Fruit fly (Drosophila melanogaster): ENCODE measurements around the gene Orct.

The Orct gene

dm6 chr3R:24252494-24252893, 23.6 kb upstream of the Orct start, which contains the start of gene beta-PheRS (continued):
- TF ChIP-seq lola (GFP tag; optimal IDR thresholded peaks at IDR 0.05), result peak in 1 of 3 experiments; percentile 7
- TF ChIP-seq CG6689 (GFP tag; IDR thresholded peaks at IDR 0.05), result peak; percentile 36; the same call in 1 of the 2 replicates
- no peak for TF ChIP-seq CG18262 (tag; optimal IDR thresholded peaks at IDR 0.05)
- peak; percentile 88 for TF ChIP-seq Dbx (GFP tag; IDR thresholded peaks at IDR 0.05)
- TF ChIP-seq ken (GFP tag; IDR thresholded peaks at IDR 0.05), result peak; percentile 41; the same call in 1 of the 3 replicates
- peak; percentile 68 for TF ChIP-seq HmgD (GFP tag; optimal IDR thresholded peaks at IDR 0.05)
- TF ChIP-seq dm (GFP tag; optimal IDR thresholded peaks at IDR 0.05), result peak; percentile 78
- peak; percentile 30 for TF ChIP-seq Mes4 (GFP tag; optimal IDR thresholded peaks at IDR 0.05)
- peak; percentile 78 for TF ChIP-seq CG32532 (GFP tag; IDR thresholded peaks at IDR 0.05)
- no peak for TF ChIP-seq tap (tag; optimal IDR thresholded peaks at IDR 0.05)
- TF ChIP-seq CG31441 (GFP tag; IDR thresholded peaks at IDR 0.05), result no peak
- peak; percentile 53 for TF ChIP-seq jumu (GFP tag; optimal IDR thresholded peaks at IDR 0.05)
- no peak for TF ChIP-seq CG15269 (tag; optimal IDR thresholded peaks at IDR 0.05)
- peak; percentile 7; the same call in 1 of the 2 replicates for TF ChIP-seq E2f1 (GFP tag; IDR thresholded peaks at IDR 0.05)
- no peak for TF ChIP-seq tx (GFP tag; optimal IDR thresholded peaks at IDR 0.05)
- peak; percentile 96 for TF ChIP-seq rib (GFP tag; IDR thresholded peaks at IDR 0.05)
- TF ChIP-seq CG7271 (tag; optimal IDR thresholded peaks at IDR 0.05), result peak; percentile 56
- TF ChIP-seq nerfin-2 (GFP tag; IDR thresholded peaks at IDR 0.05; ENCODE audit: partially characterized antibody), result peak; percentile 81
- TF ChIP-seq ro (GFP tag; IDR thresholded peaks at IDR 0.05), result no peak
- TF ChIP-seq CG13287 (GFP tag; IDR thresholded peaks at IDR 0.05; ENCODE audit: partially characterized antibody), result peak; percentile 97
- TF ChIP-seq CG14860 (GFP tag; IDR thresholded peaks at IDR 0.05; ENCODE audit: partially characterized antibody), result peak; percentile 80
- TF ChIP-seq pb (GFP tag; optimal IDR thresholded peaks at IDR 0.05), result peak; percentile 1
- TF ChIP-seq ERR (GFP tag; optimal IDR thresholded peaks at IDR 0.05), result peak; percentile 79
- TF ChIP-seq Atf-2 (GFP tag; optimal IDR thresholded peaks at IDR 0.05), result no peak
- TF ChIP-seq CG3065 (GFP tag; optimal IDR thresholded peaks at IDR 0.05), result peak; percentile 33
- TF ChIP-seq pfk (GFP tag; optimal IDR thresholded peaks at IDR 0.05), result peak; percentile 16
- peak; percentile 62 for TF ChIP-seq her (GFP tag; optimal IDR thresholded peaks at IDR 0.05)
- no peak for TF ChIP-seq CG31388 (GFP tag; optimal IDR thresholded peaks at IDR 0.05)
- TF ChIP-seq fd96Cb (tag; optimal IDR thresholded peaks at IDR 0.05), result peak; percentile 41
- peak; percentile 66 for TF ChIP-seq CG13424 (tag; optimal IDR thresholded peaks at IDR 0.05)
- peak; percentile 59 for TF ChIP-seq CG17912 (GFP tag; optimal IDR thresholded peaks at IDR 0.05)
- peak; percentile 96 for TF ChIP-seq CG6791 (GFP tag; IDR thresholded peaks at IDR 0.05; ENCODE audit: partially characterized antibody)
- TF ChIP-seq CG13624 (GFP tag; optimal IDR thresholded peaks at IDR 0.05), result peak; percentile 64
- TF ChIP-seq MTF-1 (GFP tag; optimal IDR thresholded peaks at IDR 0.05; ENCODE audit: borderline replicate concordance), result no peak
- no peak for TF ChIP-seq CG10274 (GFP tag; optimal IDR thresholded peaks at IDR 0.05)
- peak; percentile 81 for TF ChIP-seq sob (GFP tag; IDR thresholded peaks at IDR 0.05)
- TF ChIP-seq fru (optimal IDR thresholded peaks at IDR 0.05), result no peak
- TF ChIP-seq CG8944 (GFP tag; optimal IDR thresholded peaks at IDR 0.05), result peak; percentile 35
- TF ChIP-seq tio (GFP tag; optimal IDR thresholded peaks at IDR 0.05), result no peak
- no peak for TF ChIP-seq sens-2 (GFP tag; IDR thresholded peaks at IDR 0.05)
- TF ChIP-seq CG1602 (GFP tag; optimal IDR thresholded peaks at IDR 0.05), result peak; percentile 26
- no peak for TF ChIP-seq CG31365 (tag; optimal IDR thresholded peaks at IDR 0.05)
- peak; percentile 67 for TF ChIP-seq CG9876 (GFP tag; optimal IDR thresholded peaks at IDR 0.05)
- TF ChIP-seq slou (GFP tag; optimal IDR thresholded peaks at IDR 0.05), result no peak
- no peak for TF ChIP-seq Vsx1 (GFP tag; optimal IDR thresholded peaks at IDR 0.05)
- TF ChIP-seq onecut (GFP tag; IDR thresholded peaks at IDR 0.05), result 0 out of 2 replicates have a peak, but pooled peaks have one; percentile 8
- peak; percentile 48; the same call in 1 of the 2 replicates for TF ChIP-seq CG6272 (GFP tag; IDR thresholded peaks at IDR 0.05)
- TF ChIP-seq CG2875 (GFP tag; optimal IDR thresholded peaks at IDR 0.05), result no peak
- peak; percentile 71; the same call in 1 of the 3 replicates for TF ChIP-seq CG2199 (GFP tag; IDR thresholded peaks at IDR 0.05)
- peak; percentile 79 for TF ChIP-seq ci (GFP tag; IDR thresholded peaks at IDR 0.05)
- TF ChIP-seq Blimp-1 (GFP tag; optimal IDR thresholded peaks at IDR 0.05), result no peak
